Worm (Caenorhabditis elegans) whole organism, late embryonic: ENCODE data around the gene R10E11.9.

Experiments used
- ama-1 ChIP-seq: fragments of 150-350 bp; optimal IDR thresholded peaks from 2 replicates; lab custom pipeline; 2014
- ceh-19 ChIP-seq: fragments of 200-800 bp; sonication (Bioruptor generic); optimal IDR thresholded peaks from 2 replicates; lab custom pipeline; 2018; ENCODE audit warnings: mild to moderate bottlenecking, missing genetic modification characterization, missing compliant biosample characterization
- ceh-31 ChIP-seq: sonication (generic microtip); optimal IDR thresholded peaks from 2 replicates; lab custom pipeline; 2016; ENCODE audit warnings: missing genetic modification characterization, missing compliant biosample characterization
- ceh-9 ChIP-seq: sonication (generic microtip); optimal IDR thresholded peaks from 2 replicates; lab custom pipeline; 2016; ENCODE audit warnings: mild to moderate bottlenecking, missing genetic modification characterization, inconsistent platforms, missing compliant biosample characterization
- elt-2 ChIP-seq: sonication (generic microtip); optimal IDR thresholded peaks from 2 replicates; lab custom pipeline; 2016; ENCODE audit warnings: missing genetic modification reagents, missing genetic modification characterization, missing compliant biosample characterization
- fkh-10 ChIP-seq: fragments of 150-350 bp; optimal IDR thresholded peaks from 2 replicates; lab custom pipeline; 2014; ENCODE audit warnings: missing biosample characterization, missing genetic modification reagents, missing genetic modification characterization
- lin-11 ChIP-seq: fragments of 200-800 bp; sonication (Bioruptor generic); optimal IDR thresholded peaks from 2 replicates; lab custom pipeline; 2018; ENCODE audit warnings: mild to moderate bottlenecking, missing genetic modification characterization, missing compliant biosample characterization
- pha-4 ChIP-seq: fragments of 150-350 bp; optimal IDR thresholded peaks from 2 replicates; lab custom pipeline; 2018; ENCODE audit warnings: missing biosample characterization, missing genetic modification reagents, missing genetic modification characterization
- tbx-2 ChIP-seq: sonication (generic microtip); optimal IDR thresholded peaks from 2 replicates; lab custom pipeline; 2016; ENCODE audit warnings: missing genetic modification characterization, missing compliant biosample characterization

DNA sequence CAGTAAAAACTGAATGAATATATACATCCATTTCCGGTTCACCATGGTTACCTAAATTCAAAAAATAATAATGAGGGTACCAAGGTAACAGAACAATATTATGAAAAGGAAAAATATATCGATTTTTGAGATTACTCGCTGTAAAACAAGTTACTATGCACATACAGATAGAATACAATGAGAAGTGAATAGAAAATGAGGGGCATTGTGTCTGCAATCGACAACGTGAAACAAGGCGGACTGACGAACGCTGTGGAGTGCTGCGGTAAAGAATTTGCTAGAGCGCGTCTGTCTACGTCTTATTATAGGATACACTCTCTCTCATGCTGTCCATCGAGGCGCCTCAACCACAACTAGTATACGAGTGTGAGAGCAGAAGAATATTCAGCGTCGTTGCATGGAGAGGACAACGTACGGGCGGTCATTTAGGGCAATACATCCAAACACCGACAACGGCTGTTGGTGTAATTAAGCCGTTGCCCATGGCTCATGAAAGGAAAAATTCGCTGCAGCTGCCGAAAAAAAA lies 23.7 kb upstream of the R10E11.9 start, which contains the start of gene cnx-1:
- TF ChIP-seq fkh-10 (GFP tag; lab: Kevin White, UChicago) (no peak), elt-2 (tag; lab: Kevin White, UChicago) (peak; percentile 18), pha-4 (tag; lab: Kevin White, UChicago) (no peak), lin-11 (no peak), ceh-19 (GFP tag; lab: Kevin White, UChicago) (no peak), ceh-9 (tag; lab: Kevin White, UChicago) (no peak), ama-1 (lab: Kevin White, UChicago) (no peak), ceh-31 (tag; lab: Kevin White, UChicago) (peak; percentile 85), tbx-2 (tag; lab: Kevin White, UChicago) (peak; percentile 30)
